Fruit fly (Drosophila melanogaster) whole organism, wandering third instar larva: ENCODE data around the gene NdufV3.

Experiments used
- Abd-B ChIP-seq: fragments of >200 bp; optimal IDR thresholded peaks from 2 replicates; lab custom pipeline; 2017; ENCODE audit warnings: missing biosample characterization, missing genetic modification characterization
- CG32264 ChIP-seq: fragments of 200-800 bp; sonication (Bioruptor generic); optimal IDR thresholded peaks from 2 replicates; lab custom pipeline; 2016; ENCODE audit warnings: missing biosample characterization, missing genetic modification characterization
- GATAd ChIP-seq: sonication (Bioruptor generic); optimal IDR thresholded peaks from 2 replicates; lab custom pipeline; 2016; ENCODE audit warnings: missing biosample characterization, missing genetic modification characterization
- HLH106 ChIP-seq: fragments of 200-800 bp; optimal IDR thresholded peaks from 3 replicates; lab custom pipeline; 2019; ENCODE audit warnings: missing biosample characterization, mild to moderate bottlenecking, missing genetic modification characterization, moderate library complexity
- Hr78 ChIP-seq: fragments of >200 bp; optimal IDR thresholded peaks from 2 replicates; lab custom pipeline; 2017; ENCODE audit warnings: missing biosample characterization, missing genetic modification characterization
- Jra ChIP-seq: sonication (Bioruptor generic); optimal IDR thresholded peaks from 2 replicates; lab custom pipeline; 2016; ENCODE audit warnings: missing biosample characterization, missing genetic modification characterization
- Mio ChIP-seq: sonication (Bioruptor generic); optimal IDR thresholded peaks from 2 replicates; lab custom pipeline; 2016; ENCODE audit warnings: missing biosample characterization, missing genetic modification characterization
- ey ChIP-seq: fragments of 200-800 bp; sonication (Bioruptor generic); optimal IDR thresholded peaks from 2 replicates; lab custom pipeline; 2016; ENCODE audit warnings: missing biosample characterization, missing genetic modification characterization
- fru ChIP-seq: fragments of 200-800 bp; sonication (Bioruptor generic); optimal IDR thresholded peaks from 3 replicates; lab custom pipeline; 2016; ENCODE audit warnings: missing biosample characterization, mild to moderate bottlenecking, missing genetic modification characterization
- h ChIP-seq: fragments of 200-800 bp; sonication (Bioruptor generic); optimal IDR thresholded peaks from 3 replicates; lab custom pipeline; 2016; ENCODE audit warnings: missing biosample characterization, mild to moderate bottlenecking, missing genetic modification characterization
- psq ChIP-seq: fragments of 200-800 bp; sonication (Bioruptor generic); optimal IDR thresholded peaks from 3 replicates; lab custom pipeline; 2017; ENCODE audit warnings: missing biosample characterization, mild to moderate bottlenecking, missing genetic modification characterization, moderate library complexity
- rgr ChIP-seq: fragments of 200-800 bp; sonication (Bioruptor generic); optimal IDR thresholded peaks from 3 replicates; lab custom pipeline; 2016; ENCODE audit warnings: missing biosample characterization, mild to moderate bottlenecking, missing genetic modification characterization
- usp ChIP-seq: fragments of >200 bp; optimal IDR thresholded peaks from 2 replicates; lab custom pipeline; 2017; ENCODE audit warnings: missing biosample characterization, missing genetic modification characterization
- woc ChIP-seq: sonication (Bioruptor generic); optimal IDR thresholded peaks from 2 replicates; lab custom pipeline; 2016; ENCODE audit warnings: missing biosample characterization, mild to moderate bottlenecking, missing genetic modification characterization

DNA sequence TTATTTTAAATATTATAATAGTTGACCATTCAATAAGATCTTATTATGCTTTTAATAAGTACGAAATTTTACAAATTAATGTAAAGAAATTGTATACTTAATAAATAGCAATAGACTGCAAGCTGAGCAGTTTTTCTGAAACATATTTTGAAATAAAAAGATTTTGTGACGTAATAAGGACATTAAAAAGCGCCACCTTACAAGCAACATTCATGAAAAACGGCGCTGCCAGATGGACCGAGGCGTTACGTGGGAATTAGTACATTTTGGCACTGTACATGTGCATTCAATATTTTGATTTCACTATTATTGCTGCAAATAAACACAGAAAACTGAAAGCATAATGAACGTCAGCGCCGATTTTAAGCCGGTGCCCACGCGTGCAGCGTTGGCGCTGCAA is 969 bp upstream of the NdufV3 start, which contains the start of gene CG1738:
- TF ChIP-seq Hr78 (GFP tag; lab: Kevin White, UChicago) (no peak), psq (no peak), Mio (GFP tag; lab: Kevin White, UChicago) (no peak), h (GFP tag; lab: Kevin White, UChicago) (no peak), Jra (GFP tag; lab: Kevin White, UChicago) (no peak), ey (GFP tag; lab: Kevin White, UChicago) (no peak), CG32264 (GFP tag; lab: Kevin White, UChicago) (no peak), Abd-B (GFP tag; lab: Kevin White, UChicago) (no peak), usp (GFP tag; lab: Kevin White, UChicago) (no peak), fru (GFP tag; lab: Kevin White, UChicago) (no peak), HLH106 (tag; lab: Kevin White, UChicago) (peak; percentile 37), woc (GFP tag; lab: Kevin White, UChicago) (peak; percentile 63), rgr (peak; percentile 8), GATAd (GFP tag; lab: Kevin White, UChicago) (no peak)
